Worm (Caenorhabditis elegans) whole organism, late embryonic: Measurements from ENCODE around the gene pigt-1.

Experiments used
- C38D4.7 ChIP-seq: fragments of 200-800 bp; sonication (Bioruptor generic); optimal IDR thresholded peaks from 2 replicates; lab custom pipeline; 2018; ENCODE audit warnings: mild to moderate bottlenecking, missing genetic modification characterization, moderate library complexity, missing compliant biosample characterization
- K09A11.1 ChIP-seq: sonication (generic microtip); optimal IDR thresholded peaks from 2 replicates; lab custom pipeline; 2017; ENCODE audit warnings: antibody characterized with exemption, mild to moderate bottlenecking, missing genetic modification characterization, missing compliant biosample characterization; ENCODE audit not compliant: insufficient read depth
- ama-1 ChIP-seq: fragments of 150-350 bp; optimal IDR thresholded peaks from 2 replicates; lab custom pipeline; 2014
- ceh-18 ChIP-seq: sonication (generic microtip); optimal IDR thresholded peaks from 2 replicates; lab custom pipeline; 2016; ENCODE audit warnings: missing genetic modification characterization, missing compliant biosample characterization
- ceh-19 ChIP-seq: fragments of 200-800 bp; sonication (Bioruptor generic); optimal IDR thresholded peaks from 2 replicates; lab custom pipeline; 2018; ENCODE audit warnings: mild to moderate bottlenecking, missing genetic modification characterization, missing compliant biosample characterization
- ceh-22 ChIP-seq: sonication (generic microtip); optimal IDR thresholded peaks from 2 replicates; lab custom pipeline; 2017; ENCODE audit warnings: missing biosample characterization, missing genetic modification characterization
- ceh-24 ChIP-seq: sonication (generic microtip); optimal IDR thresholded peaks from 2 replicates; lab custom pipeline; 2016; ENCODE audit warnings: mild to moderate bottlenecking, missing genetic modification characterization, missing compliant biosample characterization
- ceh-30 ChIP-seq: fragments of 150-350 bp; optimal IDR thresholded peaks from 2 replicates; lab custom pipeline; 2014; ENCODE audit warnings: missing biosample characterization, missing genetic modification characterization
- ceh-9 ChIP-seq: sonication (generic microtip); optimal IDR thresholded peaks from 2 replicates; lab custom pipeline; 2016; ENCODE audit warnings: mild to moderate bottlenecking, missing genetic modification characterization, inconsistent platforms, missing compliant biosample characterization
- che-1 ChIP-seq: sonication (generic microtip); optimal IDR thresholded peaks from 2 replicates; lab custom pipeline; 2016; ENCODE audit warnings: mild to moderate bottlenecking, missing genetic modification characterization, missing compliant biosample characterization
- dmd-4 ChIP-seq: sonication (generic microtip); optimal IDR thresholded peaks from 2 replicates; lab custom pipeline; 2016; ENCODE audit warnings: borderline replicate concordance, missing genetic modification characterization, missing compliant biosample characterization
- elt-4 ChIP-seq: sonication (generic microtip); optimal IDR thresholded peaks from 2 replicates; lab custom pipeline; 2016; ENCODE audit warnings: missing genetic modification characterization, missing compliant biosample characterization
- fax-1 ChIP-seq: sonication (generic microtip); optimal IDR thresholded peaks from 2 replicates; lab custom pipeline; 2016; ENCODE audit warnings: missing genotype, missing genetic modification characterization, missing compliant biosample characterization
- fkh-10 ChIP-seq: fragments of 150-350 bp; optimal IDR thresholded peaks from 2 replicates; lab custom pipeline; 2014; ENCODE audit warnings: missing biosample characterization, missing genetic modification reagents, missing genetic modification characterization
- fkh-6 ChIP-seq: sonication (generic microtip); optimal IDR thresholded peaks from 2 replicates; lab custom pipeline; 2016; ENCODE audit warnings: missing genetic modification characterization, missing compliant biosample characterization
- gmeb-2 ChIP-seq: sonication (generic microtip); optimal IDR thresholded peaks from 2 replicates; lab custom pipeline; 2016; ENCODE audit warnings: missing genetic modification characterization, inconsistent platforms, missing compliant biosample characterization
- hlh-6 ChIP-seq: sonication (generic microtip); optimal IDR thresholded peaks from 2 replicates; lab custom pipeline; 2016; ENCODE audit warnings: missing genotype, missing genetic modification characterization, missing compliant biosample characterization
- lim-6 ChIP-seq: sonication (generic microtip); optimal IDR thresholded peaks from 2 replicates; lab custom pipeline; 2016; ENCODE audit warnings: missing genetic modification characterization, missing compliant biosample characterization
- lin-11 ChIP-seq: fragments of 200-800 bp; sonication (Bioruptor generic); optimal IDR thresholded peaks from 2 replicates; lab custom pipeline; 2018; ENCODE audit warnings: mild to moderate bottlenecking, missing genetic modification characterization, missing compliant biosample characterization
- madf-2 ChIP-seq: sonication (generic microtip); optimal IDR thresholded peaks from 2 replicates; lab custom pipeline; 2017; ENCODE audit warnings: missing genetic modification characterization, missing compliant biosample characterization
- nfya-1 ChIP-seq: sonication (generic microtip); optimal IDR thresholded peaks from 2 replicates; lab custom pipeline; 2017; ENCODE audit warnings: missing genetic modification characterization, mild to moderate bottlenecking, missing compliant biosample characterization, antibody characterized with exemption, moderate library complexity
- nhr-11 ChIP-seq: fragments of 150-350 bp; optimal IDR thresholded peaks from 2 replicates; lab custom pipeline; 2014; ENCODE audit warnings: missing biosample characterization, missing genetic modification characterization
- odd-2 ChIP-seq: sonication (generic microtip); optimal IDR thresholded peaks from 2 replicates; lab custom pipeline; 2017; ENCODE audit warnings: antibody characterized with exemption, mild to moderate bottlenecking, missing genetic modification characterization, missing compliant biosample characterization
- pha-4 ChIP-seq: fragments of 150-350 bp; optimal IDR thresholded peaks from 2 replicates; lab custom pipeline; 2018; ENCODE audit warnings: missing biosample characterization, missing genetic modification reagents, missing genetic modification characterization
- syd-9 ChIP-seq: sonication (generic microtip); optimal IDR thresholded peaks from 2 replicates; lab custom pipeline; 2016; ENCODE audit warnings: mild to moderate bottlenecking, missing genetic modification characterization, moderate library complexity, missing compliant biosample characterization
- tbx-2 ChIP-seq: sonication (generic microtip); optimal IDR thresholded peaks from 2 replicates; lab custom pipeline; 2016; ENCODE audit warnings: missing genetic modification characterization, missing compliant biosample characterization
- unc-3 ChIP-seq, 2 experiments: fragments of 200-800 bp in 1 of 2; sonication (Bioruptor generic) in 1 of 2; sonication (generic microtip) in 1 of 2; conservative IDR thresholded peaks in 1 of 2; optimal IDR thresholded peaks in 1 of 2; 2 replicates each; pipeline versions ENCODE4 v1.3.6 to Lab custom; 2016 to 2022; ENCODE audit warnings: missing compliant biosample characterization in 2 of 2, missing genetic modification characterization in 2 of 2, missing genetic modification reagents in 1 of 2
- unc-42 ChIP-seq: sonication (generic microtip); optimal IDR thresholded peaks from 2 replicates; lab custom pipeline; 2016; ENCODE audit warnings: missing genotype, missing genetic modification characterization, missing compliant biosample characterization
- unc-86 ChIP-seq: sonication (generic microtip); optimal IDR thresholded peaks from 2 replicates; lab custom pipeline; 2016; ENCODE audit warnings: missing genetic modification characterization, missing compliant biosample characterization
- zip-5 ChIP-seq: sonication (generic microtip); optimal IDR thresholded peaks from 2 replicates; lab custom pipeline; 2016; ENCODE audit warnings: missing genetic modification characterization, missing compliant biosample characterization
- ztf-16 ChIP-seq: sonication (generic microtip); optimal IDR thresholded peaks from 2 replicates; lab custom pipeline; 2017; ENCODE audit warnings: missing genetic modification characterization, missing compliant biosample characterization

The pigt-1 gene

ce11 chrV:10998797-10999196 is 40.2 kb upstream of the pigt-1 start, which contains the start of gene F53B7.7:
Gene F53B7.7, plus strand, starts transcription at chrV:10999097.
- TF ChIP-seq K09A11.1 (tag; lab: Kevin White, UChicago) (no peak), fkh-10 (GFP tag; lab: Kevin White, UChicago) (no peak), ztf-16 (tag; lab: Kevin White, UChicago) (no peak), pha-4 (no peak), madf-2 (tag; lab: Kevin White, UChicago) (no peak), che-1 (tag; lab: Kevin White, UChicago) (no peak), tbx-2 (tag; lab: Kevin White, UChicago) (no peak), odd-2 (tag; lab: Kevin White, UChicago) (no peak), ceh-19 (GFP tag; lab: Kevin White, UChicago) (no peak), hlh-6 (tag; lab: Kevin White, UChicago) (no peak), unc-86 (tag; lab: Kevin White, UChicago) (no peak), nhr-11 (tag; lab: Kevin White, UChicago) (no peak)

- TF ChIP-seq elt-4 (tag; lab: Kevin White, UChicago) (no peak), lin-11 (tag; lab: Kevin White, UChicago) (no peak), dmd-4 (tag; lab: Kevin White, UChicago) (no peak), unc-42 (no peak), C38D4.7 (no peak)
Observed at ce11 chrV:10991789-10992188, 33.2 kb upstream of the pigt-1 start, which contains the start of gene frpr-9. Gene frpr-9, plus strand, starts transcription at chrV:10992089.

- TF ChIP-seq ceh-9 (tag; lab: Kevin White, UChicago): no peak
Observed at ce11 chrV:10981113-10981512, 22.5 kb upstream of the pigt-1 start, which contains the start of gene fig-1. Gene fig-1, minus strand, starts transcription at chrV:10981213.

ce11 chrV:10975091-10975490 is 16.5 kb upstream of the pigt-1 start:
- TF ChIP-seq syd-9 (no peak), ceh-24 (tag; lab: Kevin White, UChicago) (no peak), ceh-18 (no peak), ceh-30 (no peak), ama-1 (no peak), fax-1 (no peak), K09A11.1 (tag; lab: Kevin White, UChicago) (no peak)

ce11 chrV:10970930-10971329 is 12.3 kb upstream of the pigt-1 start:
- TF ChIP-seq lin-11 (tag; lab: Kevin White, UChicago): no peak

ce11 chrV:10970070-10970469 is 11.4 kb upstream of the pigt-1 start, which contains the start of gene F17C11.22:
Gene F17C11.22, minus strand, starts transcription at chrV:10970170.
- TF ChIP-seq zip-5 (tag; lab: Kevin White, UChicago): no peak
- no peak for TF ChIP-seq C38D4.7
- no peak for TF ChIP-seq ceh-22 (tag; lab: Kevin White, UChicago)
- no peak for TF ChIP-seq dmd-4 (tag; lab: Kevin White, UChicago)
- no peak for TF ChIP-seq lim-6 (tag; lab: Kevin White, UChicago)
- no peak for TF ChIP-seq unc-3 (GFP tag; conservative IDR thresholded peaks at IDR 0.05; lab: Robert Waterston, UW)
- no peak for TF ChIP-seq unc-3 (tag; optimal IDR thresholded peaks at IDR 0.05; lab: Kevin White, UChicago)
- no peak for TF ChIP-seq fkh-6 (tag; lab: Kevin White, UChicago)
- TF ChIP-seq gmeb-2 (tag; lab: Kevin White, UChicago): no peak
- no peak for TF ChIP-seq nfya-1 (tag; lab: Kevin White, UChicago)
- TF ChIP-seq elt-4 (tag; lab: Kevin White, UChicago): no peak
